Worm (Caenorhabditis elegans) whole organism, L2 larva: ENCODE measurements around the gene F42A6.5.

Experiments used
- C34F6.9 ChIP-seq: fragments of 150-350 bp; optimal IDR thresholded peaks from 2 replicates; lab custom pipeline; 2014; ENCODE audit warnings: missing biosample characterization, missing genetic modification characterization
- F13H6.1 ChIP-seq: sonication (generic microtip); optimal IDR thresholded peaks from 2 replicates; lab custom pipeline; 2016; ENCODE audit warnings: missing genetic modification characterization, missing compliant biosample characterization
- R02D3.7 ChIP-seq: fragments of 150-350 bp; optimal IDR thresholded peaks from 2 replicates; lab custom pipeline; 2014; ENCODE audit warnings: missing biosample characterization, missing genetic modification characterization
- ZK546.5 ChIP-seq: sonication (generic microtip); optimal IDR thresholded peaks from 2 replicates; lab custom pipeline; 2017; ENCODE audit warnings: missing biosample characterization, missing genetic modification characterization
- alr-1 ChIP-seq: fragments of 150-350 bp; optimal IDR thresholded peaks from 2 replicates; lab custom pipeline; 2014; ENCODE audit warnings: missing biosample characterization, missing genetic modification characterization
- aly-2 ChIP-seq: fragments of 150-350 bp; optimal IDR thresholded peaks from 2 replicates; lab custom pipeline; 2014; ENCODE audit warnings: missing biosample characterization, missing genetic modification characterization
- ama-1 ChIP-seq: fragments of 150-350 bp; optimal IDR thresholded peaks from 2 replicates; lab custom pipeline; 2018; ENCODE audit warnings: inconsistent platforms
- blmp-1 ChIP-seq: sonication (generic microtip); optimal IDR thresholded peaks from 2 replicates; lab custom pipeline; 2017; ENCODE audit warnings: missing genetic modification characterization, mild to moderate bottlenecking, missing compliant biosample characterization, antibody characterized with exemption, moderate library complexity; ENCODE audit not compliant: insufficient read depth
- egl-27 ChIP-seq: sonication (generic microtip); optimal IDR thresholded peaks from 3 replicates; lab custom pipeline; 2017; ENCODE audit warnings: missing biosample characterization, missing genetic modification reagents, missing genetic modification characterization
- elt-3 ChIP-seq: sonication (generic microtip); optimal IDR thresholded peaks from 2 replicates; lab custom pipeline; 2017; ENCODE audit warnings: missing biosample characterization, missing genetic modification characterization
- fos-1 ChIP-seq: fragments of 150-350 bp; optimal IDR thresholded peaks from 2 replicates; lab custom pipeline; 2014; ENCODE audit warnings: missing biosample characterization, missing genetic modification characterization
- lin-13 ChIP-seq: fragments of 150-350 bp; optimal IDR thresholded peaks from 2 replicates; lab custom pipeline; 2014; ENCODE audit warnings: missing biosample characterization, missing genetic modification reagents, missing genetic modification characterization
- lin-39 ChIP-seq: fragments of 150-350 bp; optimal IDR thresholded peaks from 2 replicates; lab custom pipeline; 2014; ENCODE audit warnings: missing biosample characterization, missing genetic modification reagents, missing genetic modification characterization
- lsy-2 ChIP-seq, 2 experiments: fragments of 150-350 bp in 1 of 2; sonication (generic microtip) in 1 of 2; optimal IDR thresholded peaks; 2 replicates each; lab custom pipeline; 2014 to 2017; ENCODE audit warnings: missing biosample characterization in 2 of 2, missing genetic modification characterization in 2 of 2
- mab-5 ChIP-seq: fragments of 150-350 bp; optimal IDR thresholded peaks from 2 replicates; lab custom pipeline; 2014; ENCODE audit warnings: missing biosample characterization, missing genetic modification characterization
- mbf-1 ChIP-seq: sonication (generic microtip); optimal IDR thresholded peaks from 2 replicates; lab custom pipeline; 2017; ENCODE audit warnings: missing biosample characterization, missing genetic modification characterization
- mdl-1 ChIP-seq, 2 experiments: fragments of 150-350 bp in 1 of 2; sonication (generic microtip) in 1 of 2; optimal IDR thresholded peaks; 2 replicates each; lab custom pipeline; 2017; ENCODE audit warnings: missing biosample characterization in 2 of 2, missing genetic modification characterization in 2 of 2
- nhr-10 ChIP-seq: sonication (generic microtip); optimal IDR thresholded peaks from 2 replicates; lab custom pipeline; 2017; ENCODE audit warnings: missing biosample characterization, missing genetic modification characterization
- nhr-11 ChIP-seq: fragments of 150-350 bp; optimal IDR thresholded peaks from 2 replicates; lab custom pipeline; 2014; ENCODE audit warnings: missing biosample characterization, missing genetic modification characterization
- nhr-12 ChIP-seq: fragments of 150-350 bp; optimal IDR thresholded peaks from 2 replicates; lab custom pipeline; 2014; ENCODE audit warnings: missing biosample characterization, missing genetic modification characterization
- nhr-129 ChIP-seq: fragments of 150-350 bp; optimal IDR thresholded peaks from 2 replicates; lab custom pipeline; 2014; ENCODE audit warnings: missing biosample characterization, missing genetic modification characterization
- nhr-21 ChIP-seq: fragments of 150-350 bp; optimal IDR thresholded peaks from 2 replicates; lab custom pipeline; 2014; ENCODE audit warnings: missing biosample characterization, missing genetic modification characterization
- nhr-237 ChIP-seq: fragments of 150-350 bp; optimal IDR thresholded peaks from 2 replicates; lab custom pipeline; 2014; ENCODE audit warnings: missing biosample characterization, missing genetic modification characterization
- nhr-6 ChIP-seq: fragments of 150-350 bp; optimal IDR thresholded peaks from 2 replicates; lab custom pipeline; 2014; ENCODE audit warnings: missing biosample characterization, missing genetic modification characterization
- nhr-77 ChIP-seq: fragments of 150-350 bp; optimal IDR thresholded peaks from 2 replicates; lab custom pipeline; 2014; ENCODE audit warnings: missing biosample characterization, missing genetic modification characterization
- sem-4 ChIP-seq: fragments of 150-350 bp; optimal IDR thresholded peaks from 2 replicates; lab custom pipeline; 2014; ENCODE audit warnings: missing biosample characterization, missing genetic modification reagents, missing genetic modification characterization
- skn-1 ChIP-seq: sonication (generic microtip); optimal IDR thresholded peaks from 2 replicates; lab custom pipeline; 2017; ENCODE audit warnings: missing biosample characterization, missing genetic modification characterization
- sma-3 ChIP-seq: sonication (generic microtip); optimal IDR thresholded peaks from 2 replicates; lab custom pipeline; 2016; ENCODE audit warnings: missing genetic modification reagents, missing genetic modification characterization, missing compliant biosample characterization
- sma-9 ChIP-seq, 2 experiments: fragments of 150-350 bp in 1 of 2; sonication (generic microtip) in 1 of 2; optimal IDR thresholded peaks; 2 replicates each; lab custom pipeline; 2014 to 2016; ENCODE audit warnings: missing genetic modification characterization in 2 of 2, mild to moderate bottlenecking in 1 of 2, missing biosample characterization in 1 of 2, missing compliant biosample characterization in 1 of 2, missing genetic modification reagents in 1 of 2, moderate library complexity in 1 of 2
- snpc-4 ChIP-seq: fragments of 150-350 bp; optimal IDR thresholded peaks from 2 replicates; lab custom pipeline; 2014; ENCODE audit warnings: missing biosample characterization, missing genetic modification characterization
- unc-55 ChIP-seq: fragments of 150-350 bp; sonication (generic microtip); optimal IDR thresholded peaks from 3 replicates; lab custom pipeline; 2014; ENCODE audit warnings: missing biosample characterization, missing genetic modification reagents, missing genetic modification characterization
- unc-62 ChIP-seq: fragments of 150-350 bp; optimal IDR thresholded peaks from 2 replicates; lab custom pipeline; 2014; ENCODE audit warnings: missing biosample characterization, missing genetic modification reagents, missing genetic modification characterization
- zag-1 ChIP-seq: fragments of 150-350 bp; optimal IDR thresholded peaks from 2 replicates; lab custom pipeline; 2014; ENCODE audit warnings: missing biosample characterization, missing genetic modification characterization
- ztf-1 ChIP-seq: fragments of 200-800 bp; sonication (Bioruptor generic); conservative IDR thresholded peaks from 2 replicates; pipeline ENCODE4 v1.3.6; 2022; ENCODE audit warnings: missing genetic modification characterization, missing compliant biosample characterization
- ztf-11 ChIP-seq: sonication (generic microtip); optimal IDR thresholded peaks from 2 replicates; lab custom pipeline; 2017; ENCODE audit warnings: missing biosample characterization, missing genetic modification characterization
- ztf-4 ChIP-seq: fragments of 150-350 bp; optimal IDR thresholded peaks from 2 replicates; lab custom pipeline; 2014; ENCODE audit warnings: missing biosample characterization, missing genetic modification characterization

The F42A6.5 gene

DNA sequence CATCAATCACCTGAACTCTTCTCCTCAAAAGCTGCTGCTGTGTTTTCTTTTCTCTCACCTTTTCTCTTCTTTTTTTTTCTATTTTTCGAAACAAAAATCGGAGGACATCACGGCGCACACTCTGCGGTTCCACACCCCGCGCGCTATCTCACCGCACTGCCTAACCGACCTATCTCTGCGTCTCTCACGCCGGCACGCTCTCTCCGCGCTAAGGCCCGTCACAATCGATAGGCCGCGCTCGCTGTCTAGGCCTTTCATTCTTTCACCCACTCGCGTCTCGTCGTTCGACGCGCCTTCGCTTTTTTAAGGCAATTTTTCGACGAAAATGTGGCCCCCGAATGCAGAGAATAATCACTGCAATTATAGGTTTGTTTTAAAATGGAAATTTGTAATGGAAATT lies 20.4 kb downstream of the F42A6.5 start, which contains the start of gene zip-11 (continued):
- TF ChIP-seq ztf-1 (GFP tag; lab: Robert Waterston, UW) (no peak), mdl-1 (tag; optimal IDR thresholded peaks at IDR 0.05; lab: Kevin White, UChicago) (peak in 1 of 2 experiments; percentile 63), ama-1 (lab: Kevin White, UChicago) (no peak), snpc-4 (no peak), nhr-10 (no peak), nhr-11 (tag; lab: Kevin White, UChicago) (no peak), lin-39 (no peak), aly-2 (no peak), zag-1 (tag; lab: Kevin White, UChicago) (no peak), ztf-4 (tag; lab: Kevin White, UChicago) (no peak), skn-1 (tag; lab: Kevin White, UChicago) (no peak), nhr-237 (tag; lab: Kevin White, UChicago) (no peak), nhr-77 (tag; lab: Kevin White, UChicago) (no peak), egl-27 (no peak), nhr-129 (tag; lab: Kevin White, UChicago) (peak; percentile 32), nhr-12 (tag; lab: Kevin White, UChicago) (no peak), fos-1 (tag; lab: Kevin White, UChicago) (peak; percentile 21), mbf-1 (tag; lab: Kevin White, UChicago) (no peak), alr-1 (tag; lab: Kevin White, UChicago) (no peak), sem-4 (no peak), mab-5 (peak; percentile 32), C34F6.9 (peak; percentile 69), unc-55 (GFP tag; lab: Kevin White, UChicago) (peak; percentile 63)

DNA sequence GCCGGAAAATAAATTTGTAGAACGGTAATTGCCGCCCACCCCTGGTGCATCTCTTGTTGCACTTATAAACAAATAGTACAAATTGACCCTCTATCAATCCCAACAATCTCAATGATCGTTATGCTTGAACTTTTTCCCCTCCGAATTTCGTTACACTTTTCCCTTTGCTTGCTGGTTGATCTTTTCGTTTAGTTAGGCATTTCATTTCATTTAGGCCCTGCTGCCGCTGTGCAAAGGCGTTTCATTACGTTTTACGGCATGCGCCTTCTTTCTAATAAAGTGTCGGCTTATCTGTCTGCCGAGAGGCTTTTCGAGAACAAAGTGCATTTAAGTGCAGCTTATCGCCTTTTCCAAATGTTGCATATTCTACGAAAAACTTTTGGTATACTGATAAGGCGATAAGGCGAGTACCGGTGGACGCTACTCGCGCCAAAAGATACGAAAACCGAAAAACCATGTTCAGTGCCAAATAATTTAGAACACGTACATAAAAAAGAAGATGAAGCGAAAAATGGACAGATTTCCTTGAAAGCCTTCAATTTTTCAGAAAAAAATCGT lies 20.9 kb downstream of the F42A6.5 start:
- TF ChIP-seq lsy-2 (tag; optimal IDR thresholded peaks at IDR 0.05; lab: Kevin White, UChicago) (no peak), ZK546.5 (tag; lab: Kevin White, UChicago) (no peak), ztf-11 (tag; lab: Kevin White, UChicago) (no peak), zag-1 (tag; lab: Kevin White, UChicago) (no peak), blmp-1 (no peak), sma-9 (GFP tag; optimal IDR thresholded peaks at IDR 0.05; lab: Kevin White, UChicago) (peak; percentile 41), sma-9 (tag; optimal IDR thresholded peaks at IDR 0.05; lab: Kevin White, UChicago) (no peak), R02D3.7 (no peak), elt-3 (tag; lab: Kevin White, UChicago) (no peak)

DNA sequence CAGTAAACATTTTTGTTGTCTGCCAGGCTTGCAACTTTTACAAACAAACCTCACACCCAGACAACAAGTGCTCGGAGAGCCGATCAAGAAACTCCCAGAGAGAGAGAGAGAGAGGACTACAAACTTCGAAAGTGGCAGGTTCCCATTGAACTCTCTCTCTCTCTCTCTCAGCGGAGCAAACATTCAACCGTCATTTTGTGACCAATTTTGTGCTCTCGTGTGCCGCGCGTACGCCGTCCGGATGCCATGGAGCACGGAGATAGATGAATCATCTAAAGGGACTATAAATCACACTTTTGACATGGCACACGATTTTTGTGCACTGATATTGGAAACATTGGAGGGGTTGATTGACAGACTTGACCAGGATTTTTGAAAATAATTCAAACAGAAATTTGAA lies 22.8 kb downstream of the F42A6.5 start:
- TF ChIP-seq F13H6.1 (tag; lab: Kevin White, UChicago) (peak; percentile 28), nhr-10 (no peak)

DNA sequence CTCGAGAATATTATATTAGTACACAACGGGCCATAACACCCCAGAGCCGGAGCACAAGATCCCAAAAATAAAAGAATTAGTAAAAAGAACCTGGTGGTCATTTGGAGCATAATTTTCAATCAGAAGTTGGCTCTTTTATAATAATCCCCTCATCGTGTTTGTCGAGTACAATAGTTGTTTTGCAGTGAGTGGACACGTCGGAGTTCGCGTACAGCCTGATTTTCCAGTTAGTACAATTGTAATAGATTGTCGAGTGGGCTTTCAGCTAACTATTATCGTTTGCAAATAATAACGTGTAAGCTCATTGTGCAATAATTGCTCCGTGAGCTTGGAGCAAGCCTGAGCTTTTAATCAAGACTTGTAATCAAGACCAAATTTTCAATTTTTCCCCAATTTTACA lies 24.2 kb downstream of the F42A6.5 start, which contains the start of gene W08E12.9:
W08E12.9 (minus strand) TSS at position 101 of the 400 bp plus-strand sequence.
- TF ChIP-seq ztf-1 (GFP tag; lab: Robert Waterston, UW) (no peak), F13H6.1 (tag; lab: Kevin White, UChicago) (no peak), unc-62 (no peak), mbf-1 (tag; lab: Kevin White, UChicago) (no peak), nhr-21 (no peak), mdl-1 (tag; optimal IDR thresholded peaks at IDR 0.05; lab: Kevin White, UChicago) (no peak), nhr-237 (tag; lab: Kevin White, UChicago) (no peak), sma-3 (GFP tag; lab: Kevin White, UChicago) (no peak), snpc-4 (no peak), nhr-6 (no peak), sem-4 (no peak), nhr-11 (tag; lab: Kevin White, UChicago) (no peak), elt-3 (tag; lab: Kevin White, UChicago) (no peak)

DNA sequence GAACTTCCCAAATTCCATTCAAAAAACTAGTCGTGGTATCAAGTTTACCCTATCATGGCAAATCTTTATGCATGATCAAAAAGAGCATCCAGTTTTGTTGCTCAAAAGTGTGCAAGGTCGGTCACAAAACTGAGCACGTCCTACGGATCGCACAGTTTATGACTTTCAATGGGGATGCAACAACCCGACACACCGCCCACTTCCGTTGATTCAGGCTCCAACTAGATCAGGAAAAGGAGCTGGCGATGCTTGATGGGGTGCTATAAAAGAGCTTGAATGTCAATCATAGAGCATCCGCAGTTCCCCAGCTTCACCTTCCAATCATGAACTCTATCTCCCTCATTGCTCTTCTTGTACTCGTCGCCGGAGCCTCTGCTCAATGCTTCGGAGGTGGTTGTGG lies 26.1 kb downstream of the F42A6.5 start, which contains the start of gene W08E12.2:
W08E12.2 (plus strand) TSS at position 301 of the 400 bp plus-strand sequence.
- TF ChIP-seq lin-13 (GFP tag; lab: Kevin White, UChicago) (no peak), aly-2 (no peak)
